Fruit fly (Drosophila melanogaster) whole organism, embryonic: ENCODE results near the gene Usp30.

Source experiments
- Adf1 ChIP-seq: fragments of 200-800 bp; sonication (Bioruptor generic); IDR thresholded peaks from 2 replicates; pipeline ENCODE4 v1.3.6; 2022; ENCODE audit warnings: missing biosample characterization, missing genetic modification characterization
- Aef1 ChIP-seq: fragments of 200-800 bp; sonication (Bioruptor generic); IDR thresholded peaks from 3 replicates; pipeline ENCODE4 v1.3.6; 2022; ENCODE audit warnings: missing biosample characterization, missing genetic modification characterization
- Atf6 ChIP-seq: fragments of 200-800 bp; sonication (Bioruptor generic); IDR thresholded peaks from 2 replicates; pipeline ENCODE4 v1.3.6; 2022; ENCODE audit warnings: missing biosample characterization, missing genetic modification characterization
- Awh ChIP-seq: fragments of 200-800 bp; sonication (Bioruptor generic); IDR thresholded peaks from 2 replicates; pipeline ENCODE4, ENCODE4 v1.3.6; 2022; ENCODE audit warnings: missing biosample characterization, missing genetic modification characterization
- Blimp-1 ChIP-seq: fragments of 200-800 bp; sonication (Bioruptor generic); optimal IDR thresholded peaks from 3 replicates; lab custom pipeline; 2018; ENCODE audit warnings: missing biosample characterization, missing genetic modification characterization, mild to moderate bottlenecking, moderate library complexity, missing genetic modification reagents
- Bteb2 ChIP-seq: fragments of 200-800 bp; sonication (Bioruptor generic); optimal IDR thresholded peaks from 2 replicates; lab custom pipeline; 2016; ENCODE audit warnings: missing biosample characterization, missing genetic modification characterization
- CG10462 ChIP-seq: fragments of 200-800 bp; sonication (Bioruptor generic); optimal IDR thresholded peaks from 2 replicates; lab custom pipeline; 2016; ENCODE audit warnings: missing biosample characterization, missing genetic modification characterization
- CG10959 ChIP-seq: fragments of 200-800 bp; sonication (Bioruptor generic); IDR thresholded peaks from 2 replicates; pipeline ENCODE4 v1.3.6; 2022; ENCODE audit warnings: missing biosample characterization, missing genetic modification characterization
- CG11093 ChIP-seq: fragments of 200-800 bp; sonication (Bioruptor generic); IDR thresholded peaks from 3 replicates; pipeline ENCODE4 v1.3.6; 2022; ENCODE audit warnings: missing biosample characterization, missing genetic modification characterization
- CG12236 ChIP-seq: fragments of 200-800 bp; sonication (Bioruptor generic); optimal IDR thresholded peaks from 2 replicates; lab custom pipeline; 2016; ENCODE audit warnings: missing biosample characterization, missing genetic modification characterization
- CG13624 ChIP-seq: fragments of 200-800 bp; sonication (Bioruptor generic); optimal IDR thresholded peaks from 2 replicates; lab custom pipeline; 2016; ENCODE audit warnings: missing biosample characterization, missing genetic modification characterization
- CG17829 ChIP-seq: fragments of 200-800 bp; optimal IDR thresholded peaks from 2 replicates; lab custom pipeline; 2019; ENCODE audit warnings: missing biosample characterization, mild to moderate bottlenecking, missing genetic modification characterization, moderate library complexity
- CG18262 ChIP-seq: fragments of 200-800 bp; optimal IDR thresholded peaks from 3 replicates; lab custom pipeline; 2019; ENCODE audit warnings: missing biosample characterization, mild to moderate bottlenecking, missing genetic modification characterization, moderate library complexity
- CG18599 ChIP-seq: fragments of 200-800 bp; sonication (Bioruptor generic); optimal IDR thresholded peaks from 3 replicates; lab custom pipeline; 2017; ENCODE audit warnings: missing biosample characterization, missing genetic modification characterization, mild to moderate bottlenecking, moderate library complexity, missing genetic modification reagents
- CG31441 ChIP-seq: fragments of 200-800 bp; sonication (Bioruptor generic); IDR thresholded peaks from 2 replicates; pipeline ENCODE4 v1.3.6; 2022; ENCODE audit warnings: missing biosample characterization, missing genetic modification characterization
- CG3407 ChIP-seq: fragments of 200-800 bp; sonication (Bioruptor generic); optimal IDR thresholded peaks from 2 replicates; lab custom pipeline; 2018; ENCODE audit warnings: missing biosample characterization, mild to moderate bottlenecking, missing genetic modification characterization
- CG3838 ChIP-seq: fragments of 200-800 bp; sonication (Bioruptor generic); optimal IDR thresholded peaks from 3 replicates; lab custom pipeline; 2016; ENCODE audit warnings: missing biosample characterization, missing genetic modification characterization
- CG42726 ChIP-seq: fragments of 200-800 bp; sonication (Bioruptor generic); IDR thresholded peaks from 2 replicates; pipeline ENCODE4 v1.3.6; 2022; ENCODE audit warnings: missing biosample characterization, missing genetic modification characterization; ENCODE audit not compliant: partially characterized antibody
- CG4360 ChIP-seq: fragments of 200-800 bp; sonication (Bioruptor generic); IDR thresholded peaks from 2 replicates; pipeline ENCODE4 v1.3.6; 2022; ENCODE audit warnings: missing biosample characterization, missing genetic modification characterization
- CG4707 ChIP-seq: fragments of 200-800 bp; sonication (Bioruptor generic); optimal IDR thresholded peaks from 2 replicates; lab custom pipeline; 2018; ENCODE audit warnings: missing biosample characterization, mild to moderate bottlenecking, missing genetic modification characterization, moderate library complexity
- CG7786 ChIP-seq: fragments of 200-800 bp; sonication (Bioruptor generic); optimal IDR thresholded peaks from 2 replicates; lab custom pipeline; 2016; ENCODE audit warnings: missing biosample characterization, missing genetic modification characterization
- Elba2 ChIP-seq: fragments of 200-800 bp; sonication (Bioruptor generic); optimal IDR thresholded peaks from 3 replicates; lab custom pipeline; 2016; ENCODE audit warnings: missing biosample characterization, missing genetic modification characterization
- GATAe ChIP-seq: fragments of 200-800 bp; sonication (Bioruptor generic); conservative IDR thresholded peaks from 2 replicates; pipeline ENCODE4 v1.3.6; 2022; ENCODE audit warnings: missing biosample characterization, missing genetic modification characterization
- H15 ChIP-seq: fragments of 200-800 bp; sonication (Bioruptor generic); IDR thresholded peaks from 3 replicates; pipeline ENCODE4 v1.3.6; 2022; ENCODE audit warnings: missing biosample characterization, missing genetic modification characterization
- Hmx ChIP-seq: fragments of 200-800 bp; sonication (Bioruptor generic); optimal IDR thresholded peaks from 2 replicates; lab custom pipeline; 2016; ENCODE audit warnings: missing biosample characterization, missing genetic modification characterization
- Lim3 ChIP-seq: fragments of 200-800 bp; sonication (Bioruptor generic); IDR thresholded peaks from 2 replicates; pipeline ENCODE4 v1.3.6; 2022; ENCODE audit warnings: missing biosample characterization, missing genetic modification characterization
- Max ChIP-seq: fragments of 200-800 bp; sonication (Bioruptor generic); optimal IDR thresholded peaks from 2 replicates; lab custom pipeline; 2016; ENCODE audit warnings: missing biosample characterization, mild to moderate bottlenecking, missing genetic modification characterization
- Meics ChIP-seq: fragments of 200-800 bp; sonication (Bioruptor generic); optimal IDR thresholded peaks from 2 replicates; lab custom pipeline; 2017; ENCODE audit warnings: missing biosample characterization, mild to moderate bottlenecking, missing genetic modification characterization
- Taf1 ChIP-seq: fragments of 200-800 bp; sonication (Bioruptor generic); IDR thresholded peaks from 2 replicates; pipeline ENCODE4 v1.3.6; 2022; ENCODE audit warnings: missing biosample characterization, missing genetic modification characterization
- Tbp ChIP-seq: fragments of >200 bp; optimal IDR thresholded peaks from 2 replicates; lab custom pipeline; 2018; ENCODE audit warnings: missing biosample characterization, missing genetic modification characterization
- Trl ChIP-seq, 3 experiments: fragments of >200 bp in 2 of 3; fragments of 200-800 bp in 1 of 3; sonication (Bioruptor generic) in 1 of 3; optimal IDR thresholded peaks; 2 replicates in 1 of 3; 3 replicates in 2 of 3; lab custom pipeline; 2016 to 2017; ENCODE audit warnings: missing biosample characterization in 1 of 3, missing genetic modification characterization in 1 of 3
- Vsx1 ChIP-seq: fragments of 200-800 bp; sonication (Bioruptor generic); optimal IDR thresholded peaks from 2 replicates; lab custom pipeline; 2017; ENCODE audit warnings: missing biosample characterization, mild to moderate bottlenecking, missing genetic modification characterization, missing genetic modification reagents
- bab2 ChIP-seq: fragments of 200-800 bp; sonication (Bioruptor generic); optimal IDR thresholded peaks from 2 replicates; lab custom pipeline; 2016; ENCODE audit warnings: missing biosample characterization, missing genetic modification characterization
- br ChIP-seq: fragments of >200 bp; optimal IDR thresholded peaks from 2 replicates; lab custom pipeline; 2017
- cad ChIP-seq: fragments of >200 bp; optimal IDR thresholded peaks from 2 replicates; lab custom pipeline; 2017; ENCODE audit warnings: missing biosample characterization, missing genetic modification characterization
- corto ChIP-seq: fragments of 200-800 bp; sonication (Bioruptor generic); optimal IDR thresholded peaks from 2 replicates; lab custom pipeline; 2016; ENCODE audit warnings: missing biosample characterization, mild to moderate bottlenecking, missing genetic modification characterization, moderate library complexity
- crol ChIP-seq: fragments of 200-800 bp; sonication (Bioruptor generic); IDR thresholded peaks from 2 replicates; pipeline ENCODE4 v1.3.6; 2022; ENCODE audit warnings: missing biosample characterization, missing genetic modification characterization
- dmrt11E ChIP-seq: fragments of 200-800 bp; sonication (Bioruptor generic); optimal IDR thresholded peaks from 3 replicates; lab custom pipeline; 2018; ENCODE audit warnings: missing biosample characterization, mild to moderate bottlenecking, missing genetic modification characterization, moderate library complexity
- ems ChIP-seq: fragments of 200-800 bp; sonication (Bioruptor generic); optimal IDR thresholded peaks from 3 replicates; lab custom pipeline; 2016; ENCODE audit warnings: missing biosample characterization, missing genetic modification characterization
- exex ChIP-seq: fragments of 200-800 bp; sonication (Bioruptor generic); optimal IDR thresholded peaks from 4 replicates; lab custom pipeline; 2018; ENCODE audit warnings: missing biosample characterization, mild to moderate bottlenecking, missing genetic modification characterization, moderate library complexity
- gem ChIP-seq: fragments of 200-800 bp; sonication (Bioruptor generic); optimal IDR thresholded peaks from 2 replicates; lab custom pipeline; 2019; ENCODE audit warnings: missing biosample characterization, mild to moderate bottlenecking, missing genetic modification characterization, moderate library complexity
- gro ChIP-seq: fragments of 200-800 bp; sonication (Bioruptor generic); optimal IDR thresholded peaks from 2 replicates; lab custom pipeline; 2016; ENCODE audit warnings: missing biosample characterization, missing genetic modification characterization
- gt ChIP-seq: fragments of 200-800 bp; sonication (Bioruptor generic); IDR thresholded peaks from 2 replicates; pipeline ENCODE4 v1.3.6; 2022; ENCODE audit warnings: missing biosample characterization, missing genetic modification characterization
- her ChIP-seq: fragments of 200-800 bp; sonication (Bioruptor generic); optimal IDR thresholded peaks from 2 replicates; lab custom pipeline; 2016; ENCODE audit warnings: missing biosample characterization, missing genetic modification characterization
- jing ChIP-seq: fragments of 200-800 bp; sonication (Bioruptor generic); optimal IDR thresholded peaks from 2 replicates; lab custom pipeline; 2018; ENCODE audit warnings: missing biosample characterization, mild to moderate bottlenecking, missing genetic modification characterization
- mirr ChIP-seq: fragments of 200-800 bp; sonication (Bioruptor generic); optimal IDR thresholded peaks from 3 replicates; lab custom pipeline; 2018; ENCODE audit warnings: missing biosample characterization, mild to moderate bottlenecking, missing genetic modification characterization
- nerfin-1 ChIP-seq: fragments of 200-800 bp; sonication (Bioruptor generic); optimal IDR thresholded peaks from 3 replicates; lab custom pipeline; 2019; ENCODE audit warnings: missing biosample characterization, mild to moderate bottlenecking, missing genetic modification characterization, moderate library complexity
- pnt ChIP-seq: fragments of 200-800 bp; sonication (Bioruptor generic); optimal IDR thresholded peaks from 3 replicates; lab custom pipeline; 2016; ENCODE audit warnings: missing biosample characterization, missing genetic modification characterization
- so ChIP-seq: fragments of 200-800 bp; sonication (Bioruptor generic); IDR thresholded peaks from 3 replicates; pipeline ENCODE4 v1.3.6; 2022; ENCODE audit warnings: missing biosample characterization, missing genetic modification characterization
- tin ChIP-seq: fragments of 200-800 bp; sonication (Bioruptor generic); optimal IDR thresholded peaks from 3 replicates; lab custom pipeline; 2016; ENCODE audit warnings: missing biosample characterization, missing genetic modification characterization
- trh ChIP-seq: fragments of 200-800 bp; sonication (Bioruptor generic); optimal IDR thresholded peaks from 2 replicates; lab custom pipeline; 2016; ENCODE audit warnings: missing biosample characterization, missing genetic modification characterization
- tx ChIP-seq: fragments of 200-800 bp; sonication (Bioruptor generic); optimal IDR thresholded peaks from 2 replicates; lab custom pipeline; 2016; ENCODE audit warnings: missing biosample characterization, missing genetic modification characterization
- zf30C ChIP-seq: fragments of 200-800 bp; sonication (Bioruptor generic); optimal IDR thresholded peaks from 3 replicates; lab custom pipeline; 2018; ENCODE audit warnings: missing biosample characterization, mild to moderate bottlenecking, missing genetic modification characterization

Usp30 gene

dm6 chrX:5847544-5847943 is 32.0 kb downstream of the Usp30 start (continued):
- TF ChIP-seq nerfin-1 (no peak), corto (GFP tag; lab: Kevin White, UChicago) (no peak), CG10959 (GFP tag; lab: Robert Waterston, UW) (no peak), CG4707 (GFP tag; lab: Kevin White, UChicago) (no peak), Lim3 (no peak), Vsx1 (GFP tag; lab: Kevin White, UChicago) (no peak), Atf6 (GFP tag; lab: Robert Waterston, UW) (0 out of 2 replicates have a peak, but pooled peaks have one; percentile 29), CG18599 (GFP tag; lab: Kevin White, UChicago) (peak; percentile 80), Awh (no peak), pnt (GFP tag; lab: Kevin White, UChicago) (peak; percentile 6), gt (GFP tag; lab: Robert Waterston, UW) (no peak), CG11093 (GFP tag; lab: Robert Waterston, UW) (no peak), bab2 (peak; percentile 4), br (lab: Kevin White, UChicago) (no peak), GATAe (GFP tag; lab: Robert Waterston, UW) (no peak), Blimp-1 (GFP tag; lab: Kevin White, UChicago) (no peak), tin (GFP tag; lab: Kevin White, UChicago) (no peak), H15 (GFP tag; lab: Robert Waterston, UW) (no peak), Max (GFP tag; lab: Kevin White, UChicago) (no peak), CG18262 (tag; lab: Kevin White, UChicago) (no peak), zf30C (GFP tag; lab: Kevin White, UChicago) (no peak), Bteb2 (GFP tag; lab: Kevin White, UChicago) (no peak), CG13624 (GFP tag; lab: Kevin White, UChicago) (no peak), mirr (no peak), Aef1 (peak; percentile 39; the same call in 2 of the 3 replicates), cad (GFP tag; lab: Kevin White, UChicago) (no peak), CG10462 (no peak), so (GFP tag; lab: Robert Waterston, UW) (no peak), Elba2 (GFP tag; lab: Kevin White, UChicago) (no peak), Taf1 (GFP tag; lab: Robert Waterston, UW) (no peak), gro (GFP tag; lab: Kevin White, UChicago) (no peak), CG31441 (GFP tag; lab: Robert Waterston, UW) (peak; percentile 24; the same call in 1 of the 2 replicates), crol (GFP tag; lab: Robert Waterston, UW) (no peak), Trl (optimal IDR thresholded peaks at IDR 0.05; lab: Kevin White, UChicago) (no peak), Trl (GFP tag; optimal IDR thresholded peaks at IDR 0.05; lab: Kevin White, UChicago) (no peak), gem (tag; lab: Kevin White, UChicago) (peak; percentile 38), Tbp (GFP tag; lab: Kevin White, UChicago) (no peak), Hmx (GFP tag; lab: Kevin White, UChicago) (no peak), Adf1 (no peak), CG12236 (GFP tag; lab: Kevin White, UChicago) (no peak), trh (GFP tag; lab: Kevin White, UChicago) (no peak), CG3838 (GFP tag; lab: Kevin White, UChicago) (no peak), exex (no peak), CG7786 (GFP tag; lab: Kevin White, UChicago) (no peak), her (GFP tag; lab: Kevin White, UChicago) (no peak), jing (GFP tag; lab: Kevin White, UChicago) (no peak), ems (GFP tag; lab: Kevin White, UChicago) (no peak), Meics (peak; percentile 36), CG3407 (GFP tag; lab: Kevin White, UChicago) (no peak), CG17829 (tag; lab: Kevin White, UChicago) (no peak), CG4360 (GFP tag; lab: Robert Waterston, UW) (no peak), tx (no peak), dmrt11E (tag; lab: Kevin White, UChicago) (no peak), CG42726 (GFP tag; lab: Robert Waterston, UW) (no peak)
